Fruit fly (Drosophila melanogaster) whole organism, embryonic: Measurements from ENCODE around the gene CG15570.

Experiments used
- Atf-2 ChIP-seq: fragments of 200-800 bp; sonication (Bioruptor generic); optimal IDR thresholded peaks from 2 replicates; lab custom pipeline; 2016; ENCODE audit warnings: missing biosample characterization, missing genetic modification characterization
- BtbVII ChIP-seq: fragments of 200-800 bp; sonication (Bioruptor generic); optimal IDR thresholded peaks from 3 replicates; lab custom pipeline; 2017; ENCODE audit warnings: missing biosample characterization, mild to moderate bottlenecking, missing genetic modification characterization
- CG10209 ChIP-seq: fragments of 200-800 bp; sonication (Bioruptor generic); optimal IDR thresholded peaks from 3 replicates; lab custom pipeline; 2017; ENCODE audit warnings: missing biosample characterization, mild to moderate bottlenecking, missing genetic modification characterization, missing genetic modification reagents
- CG10462 ChIP-seq: fragments of 200-800 bp; sonication (Bioruptor generic); optimal IDR thresholded peaks from 2 replicates; lab custom pipeline; 2016; ENCODE audit warnings: missing biosample characterization, missing genetic modification characterization
- CG12942 ChIP-seq: fragments of 200-800 bp; sonication (Bioruptor generic); optimal IDR thresholded peaks from 3 replicates; lab custom pipeline; 2016; ENCODE audit warnings: missing biosample characterization, missing genetic modification characterization
- CG1603 ChIP-seq: fragments of 200-800 bp; sonication (Bioruptor generic); optimal IDR thresholded peaks from 2 replicates; lab custom pipeline; 2019; ENCODE audit warnings: missing biosample characterization, mild to moderate bottlenecking, missing genetic modification characterization, moderate library complexity
- CG18476 ChIP-seq: fragments of 200-800 bp; sonication (Bioruptor generic); optimal IDR thresholded peaks from 2 replicates; lab custom pipeline; 2016; ENCODE audit warnings: missing biosample characterization, mild to moderate bottlenecking, missing genetic modification characterization
- CG2678 ChIP-seq: fragments of 200-800 bp; sonication (Bioruptor generic); optimal IDR thresholded peaks from 3 replicates; lab custom pipeline; 2019; ENCODE audit warnings: missing biosample characterization, mild to moderate bottlenecking, missing genetic modification characterization, moderate library complexity
- CG33557 ChIP-seq: fragments of 200-800 bp; sonication (Bioruptor generic); optimal IDR thresholded peaks from 2 replicates; lab custom pipeline; 2019; ENCODE audit warnings: missing biosample characterization, mild to moderate bottlenecking, missing genetic modification characterization, moderate library complexity
- CG34376 ChIP-seq: fragments of 200-800 bp; sonication (Bioruptor generic); optimal IDR thresholded peaks from 2 replicates; lab custom pipeline; 2018; ENCODE audit warnings: missing biosample characterization, mild to moderate bottlenecking, missing genetic modification characterization
- CG3995 ChIP-seq: fragments of 200-800 bp; sonication (Bioruptor generic); optimal IDR thresholded peaks from 3 replicates; lab custom pipeline; 2016; ENCODE audit warnings: missing biosample characterization, missing genetic modification characterization
- CG4328 ChIP-seq: fragments of 200-800 bp; sonication (Bioruptor generic); optimal IDR thresholded peaks from 3 replicates; lab custom pipeline; 2017; ENCODE audit warnings: missing biosample characterization, missing genetic modification reagents, missing genetic modification characterization
- CG4360 ChIP-seq: fragments of 200-800 bp; sonication (Bioruptor generic); IDR thresholded peaks from 2 replicates; pipeline ENCODE4 v1.3.6; 2022; ENCODE audit warnings: missing biosample characterization, missing genetic modification characterization
- CG6689 ChIP-seq: fragments of 200-800 bp; sonication (Bioruptor generic); IDR thresholded peaks from 2 replicates; pipeline ENCODE4 v1.3.6; 2022; ENCODE audit warnings: missing biosample characterization, missing genetic modification characterization
- CG7839 ChIP-seq: fragments of 200-800 bp; sonication (Bioruptor generic); optimal IDR thresholded peaks from 3 replicates; lab custom pipeline; 2018; ENCODE audit warnings: missing biosample characterization, mild to moderate bottlenecking, missing genetic modification characterization, moderate library complexity
- CG8290 ChIP-seq, 3 experiments: fragments of 200-800 bp; sonication (Bioruptor generic); optimal IDR thresholded peaks; 2 replicates each; lab custom pipeline; 2016 to 2019; ENCODE audit warnings: missing biosample characterization in 3 of 3, missing genetic modification characterization in 3 of 3, mild to moderate bottlenecking in 2 of 3, moderate library complexity in 1 of 3
- CG8924 ChIP-seq: fragments of 200-800 bp; optimal IDR thresholded peaks from 3 replicates; lab custom pipeline; 2019; ENCODE audit warnings: missing biosample characterization, mild to moderate bottlenecking, missing genetic modification characterization, moderate library complexity
- D19B ChIP-seq: fragments of 200-800 bp; sonication (Bioruptor generic); optimal IDR thresholded peaks from 2 replicates; lab custom pipeline; 2017; ENCODE audit warnings: missing biosample characterization, mild to moderate bottlenecking, missing genetic modification characterization
- Dek ChIP-seq: fragments of 200-800 bp; sonication (Bioruptor generic); optimal IDR thresholded peaks from 3 replicates; lab custom pipeline; 2019; ENCODE audit warnings: missing biosample characterization, mild to moderate bottlenecking, missing genetic modification characterization, moderate library complexity
- Dip2 ChIP-seq: fragments of 200-800 bp; sonication (Bioruptor generic); IDR thresholded peaks from 2 replicates; pipeline ENCODE4 v1.3.6; 2022; ENCODE audit warnings: missing biosample characterization, missing genetic modification characterization
- Drgx ChIP-seq: fragments of 200-800 bp; sonication (Bioruptor generic); IDR thresholded peaks from 2 replicates; pipeline ENCODE4 v1.3.6; 2022; ENCODE audit warnings: missing biosample characterization, missing genetic modification characterization
- Eip74EF ChIP-seq, 2 experiments: fragments of 200-800 bp in 1 of 2; fragments of >200 bp in 1 of 2; sonication (Bioruptor generic) in 1 of 2; optimal IDR thresholded peaks; 2 replicates each; lab custom pipeline; 2017 to 2019; ENCODE audit warnings: missing biosample characterization in 2 of 2, missing genetic modification characterization in 2 of 2, mild to moderate bottlenecking in 1 of 2, moderate library complexity in 1 of 2
- HLH3B ChIP-seq: fragments of 200-800 bp; sonication (Bioruptor generic); IDR thresholded peaks from 2 replicates; pipeline ENCODE4 v1.3.6; 2022; ENCODE audit warnings: missing biosample characterization, missing genetic modification characterization
- Lpt ChIP-seq: fragments of >200 bp; optimal IDR thresholded peaks from 2 replicates; lab custom pipeline; 2018; ENCODE audit warnings: missing biosample characterization, missing genetic modification characterization
- NfI ChIP-seq: fragments of 200-800 bp; sonication (Bioruptor generic); optimal IDR thresholded peaks from 3 replicates; lab custom pipeline; 2018; ENCODE audit warnings: missing biosample characterization, mild to moderate bottlenecking, missing genetic modification characterization, moderate library complexity
- Oli ChIP-seq: fragments of 200-800 bp; sonication (Bioruptor generic); optimal IDR thresholded peaks from 2 replicates; lab custom pipeline; 2018; ENCODE audit warnings: missing biosample characterization, mild to moderate bottlenecking, missing genetic modification characterization, moderate library complexity
- Sry-β ChIP-seq: fragments of 200-800 bp; sonication (Bioruptor generic); optimal IDR thresholded peaks from 2 replicates; lab custom pipeline; 2018; ENCODE audit warnings: missing biosample characterization, mild to moderate bottlenecking, missing genetic modification characterization, moderate library complexity
- Xbp1 ChIP-seq: fragments of 200-800 bp; sonication (Bioruptor generic); optimal IDR thresholded peaks from 3 replicates; lab custom pipeline; 2016; ENCODE audit warnings: missing biosample characterization, mild to moderate bottlenecking, missing genetic modification characterization
- ash1 ChIP-seq: fragments of 200-800 bp; sonication (Bioruptor generic); optimal IDR thresholded peaks from 2 replicates; lab custom pipeline; 2018; ENCODE audit warnings: missing biosample characterization, mild to moderate bottlenecking, missing genetic modification characterization
- caup ChIP-seq: fragments of 200-800 bp; sonication (Bioruptor generic); optimal IDR thresholded peaks from 3 replicates; lab custom pipeline; 2017; ENCODE audit warnings: missing biosample characterization, mild to moderate bottlenecking, missing genetic modification characterization, moderate library complexity; ENCODE audit not compliant: severe bottlenecking
- dm ChIP-seq: fragments of 200-800 bp; sonication (Bioruptor generic); optimal IDR thresholded peaks from 3 replicates; lab custom pipeline; 2016; ENCODE audit warnings: missing biosample characterization, missing genetic modification characterization
- fd96Cb ChIP-seq: fragments of 200-800 bp; sonication (Bioruptor generic); optimal IDR thresholded peaks from 2 replicates; lab custom pipeline; 2018; ENCODE audit warnings: missing biosample characterization, mild to moderate bottlenecking, missing genetic modification characterization, moderate library complexity
- gem ChIP-seq: fragments of 200-800 bp; sonication (Bioruptor generic); optimal IDR thresholded peaks from 2 replicates; lab custom pipeline; 2019; ENCODE audit warnings: missing biosample characterization, mild to moderate bottlenecking, missing genetic modification characterization, moderate library complexity
- gfzf ChIP-seq: fragments of 200-800 bp; sonication (Bioruptor generic); optimal IDR thresholded peaks from 2 replicates; lab custom pipeline; 2016; ENCODE audit warnings: missing biosample characterization, mild to moderate bottlenecking, missing genetic modification characterization, moderate library complexity
- ind ChIP-seq: fragments of 200-800 bp; sonication (Bioruptor generic); optimal IDR thresholded peaks from 3 replicates; lab custom pipeline; 2016; ENCODE audit warnings: missing biosample characterization, missing genetic modification characterization
- lab ChIP-seq: fragments of 200-800 bp; sonication (Bioruptor generic); optimal IDR thresholded peaks from 3 replicates; lab custom pipeline; 2017; ENCODE audit warnings: missing biosample characterization, missing genetic modification characterization, mild to moderate bottlenecking, moderate library complexity, missing genetic modification reagents
- lola ChIP-seq, 3 experiments: fragments of >200 bp in 2 of 3; fragments of 200-800 bp in 1 of 3; sonication (Bioruptor generic) in 1 of 3; optimal IDR thresholded peaks; 2 replicates each; lab custom pipeline; 2017 to 2019; ENCODE audit warnings: missing biosample characterization in 3 of 3, missing genetic modification characterization in 3 of 3, mild to moderate bottlenecking in 1 of 3, moderate library complexity in 1 of 3
- nerfin-2 ChIP-seq: fragments of 200-800 bp; sonication (Bioruptor generic); IDR thresholded peaks from 2 replicates; pipeline ENCODE4 v1.3.6; 2022; ENCODE audit warnings: missing biosample characterization, missing genetic modification characterization; ENCODE audit not compliant: partially characterized antibody
- p53 ChIP-seq: fragments of 200-800 bp; sonication (Bioruptor generic); optimal IDR thresholded peaks from 2 replicates; lab custom pipeline; 2016; ENCODE audit warnings: missing biosample characterization, missing genetic modification characterization
- phol ChIP-seq: fragments of 200-800 bp; sonication (Bioruptor generic); optimal IDR thresholded peaks from 3 replicates; lab custom pipeline; 2018; ENCODE audit warnings: missing biosample characterization, mild to moderate bottlenecking, missing genetic modification characterization, moderate library complexity
- pita ChIP-seq: fragments of 200-800 bp; sonication (Bioruptor generic); optimal IDR thresholded peaks from 2 replicates; lab custom pipeline; 2017; ENCODE audit warnings: missing biosample characterization, mild to moderate bottlenecking, missing genetic modification characterization
- repo ChIP-seq: fragments of 200-800 bp; sonication (Bioruptor generic); optimal IDR thresholded peaks from 2 replicates; lab custom pipeline; 2016; ENCODE audit warnings: missing biosample characterization, missing genetic modification characterization
- row ChIP-seq: fragments of 200-800 bp; sonication (Bioruptor generic); IDR thresholded peaks from 3 replicates; pipeline ENCODE4 v1.3.6; 2022; ENCODE audit warnings: missing biosample characterization, missing genetic modification characterization
- schlank ChIP-seq: fragments of 200-800 bp; sonication (Bioruptor generic); optimal IDR thresholded peaks from 2 replicates; lab custom pipeline; 2018; ENCODE audit warnings: missing biosample characterization, mild to moderate bottlenecking, missing genetic modification characterization
- sr ChIP-seq: fragments of 200-800 bp; sonication (Bioruptor generic); IDR thresholded peaks from 3 replicates; pipeline ENCODE4 v1.3.6; 2022; ENCODE audit warnings: missing biosample characterization, missing genetic modification characterization
- unpg ChIP-seq: fragments of 200-800 bp; sonication (Bioruptor generic); optimal IDR thresholded peaks from 3 replicates; lab custom pipeline; 2018; ENCODE audit warnings: missing biosample characterization, mild to moderate bottlenecking, missing genetic modification characterization, moderate library complexity
- wek ChIP-seq: fragments of 200-800 bp; sonication (Bioruptor generic); optimal IDR thresholded peaks from 3 replicates; lab custom pipeline; 2018; ENCODE audit warnings: missing biosample characterization, mild to moderate bottlenecking, missing genetic modification characterization, moderate library complexity
- yki ChIP-seq: fragments of >200 bp; optimal IDR thresholded peaks from 3 replicates; lab custom pipeline; 2018
- zfh1 ChIP-seq: fragments of 200-800 bp; sonication (Bioruptor generic); IDR thresholded peaks from 3 replicates; pipeline ENCODE4 v1.3.6; 2022; ENCODE audit warnings: missing biosample characterization, missing genetic modification characterization

Gene CG15570

DNA sequence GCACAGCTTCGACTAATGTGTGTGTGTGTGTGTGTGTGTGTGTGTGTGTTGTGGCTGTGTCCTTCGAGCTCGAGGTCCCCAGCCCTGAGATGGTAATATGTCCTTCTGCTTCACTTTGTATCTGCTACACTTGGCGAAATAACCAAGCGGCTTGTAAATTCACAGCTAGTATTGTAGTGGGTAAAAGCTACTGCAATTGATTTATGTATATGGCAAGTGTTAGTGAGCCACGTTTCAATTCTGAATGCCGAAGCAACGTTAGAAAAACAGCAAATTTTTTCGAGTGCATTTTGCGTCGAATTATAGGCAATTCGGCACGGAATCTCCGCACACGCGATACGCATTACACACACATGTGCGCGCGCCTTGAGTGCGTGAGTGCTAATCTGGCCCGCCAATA lies 44.7 kb downstream of the CG15570 start (continued):
- no peak for TF ChIP-seq sr (GFP tag; lab: Robert Waterston, UW)
- no peak for TF ChIP-seq CG33557 (GFP tag; lab: Kevin White, UChicago)
- TF ChIP-seq lab (GFP tag; lab: Kevin White, UChicago), result peak; percentile 74
- peak; percentile 39 for TF ChIP-seq schlank (tag; lab: Kevin White, UChicago)
- peak; percentile 41 for TF ChIP-seq phol (tag; lab: Kevin White, UChicago)
- no peak for TF ChIP-seq nerfin-2 (GFP tag; lab: Robert Waterston, UW)
- TF ChIP-seq Lpt (GFP tag; lab: Kevin White, UChicago), result no peak
- peak; percentile 1 for TF ChIP-seq Atf-2
- TF ChIP-seq lola (GFP tag; optimal IDR thresholded peaks at IDR 0.05; lab: Kevin White, UChicago), result peak in 1 of 3 experiments; percentile 42
- no peak for TF ChIP-seq CG4360 (GFP tag; lab: Robert Waterston, UW)
- peak; percentile 68 for TF ChIP-seq gem (tag; lab: Kevin White, UChicago)
- TF ChIP-seq gfzf (GFP tag; lab: Kevin White, UChicago), result no peak
- no peak for TF ChIP-seq Dip2 (GFP tag; lab: Robert Waterston, UW)
- TF ChIP-seq dm (GFP tag; lab: Kevin White, UChicago), result no peak
- peak; percentile 9 for TF ChIP-seq CG12942 (GFP tag; lab: Kevin White, UChicago)
- TF ChIP-seq Xbp1, result peak; percentile 56

- TF ChIP-seq CG34376 (no peak), CG3995 (GFP tag; lab: Kevin White, UChicago) (no peak), Eip74EF (GFP tag; optimal IDR thresholded peaks at IDR 0.05; lab: Kevin White, UChicago) (no peak), Drgx (GFP tag; lab: Robert Waterston, UW) (peak; percentile 70; the same call in 1 of the 2 replicates), zfh1 (no peak), CG6689 (GFP tag; lab: Robert Waterston, UW) (no peak), CG10209 (GFP tag; lab: Kevin White, UChicago) (no peak), gem (tag; lab: Kevin White, UChicago) (peak; percentile 39), Sry-β (GFP tag; lab: Kevin White, UChicago) (no peak), Xbp1 (no peak), CG1603 (tag; lab: Kevin White, UChicago) (peak; percentile 34), CG10462 (GFP tag; lab: Kevin White, UChicago) (no peak), Oli (no peak), row (GFP tag; lab: Robert Waterston, UW) (peak; percentile 37), CG18476 (no peak), repo (no peak), CG4328 (no peak), CG8924 (tag; lab: Kevin White, UChicago) (no peak), CG2678 (peak; percentile 5), CG7839 (tag; lab: Kevin White, UChicago) (peak; percentile 4), unpg (GFP tag; lab: Kevin White, UChicago) (peak; percentile 12), yki (lab: Kevin White, UChicago) (no peak), ash1 (GFP tag; lab: Kevin White, UChicago) (no peak), caup (GFP tag; lab: Kevin White, UChicago) (no peak), D19B (no peak), p53 (no peak), NfI (GFP tag; lab: Kevin White, UChicago) (no peak), HLH3B (GFP tag; lab: Robert Waterston, UW) (no peak), BtbVII (GFP tag; lab: Kevin White, UChicago) (no peak), pita (GFP tag; lab: Kevin White, UChicago) (no peak), fd96Cb (tag; lab: Kevin White, UChicago) (no peak), ind (no peak), Dek (no peak), wek (GFP tag; lab: Kevin White, UChicago) (no peak), CG8290 (GFP tag; optimal IDR thresholded peaks at IDR 0.05; lab: Kevin White, UChicago) (no peak), CG8290 (tag; optimal IDR thresholded peaks at IDR 0.05; lab: Kevin White, UChicago) (peak in 1 of 2 experiments; percentile 25)
These were observed 46.3 kb downstream of the CG15570 start for dm6 chrX:4264319-4264718.
